Worm (Caenorhabditis elegans) whole organism, L2 larva: Measurements from ENCODE around the gene pfk-1.2.

Experiments used
- C34F6.9 ChIP-seq: fragments of 150-350 bp; optimal IDR thresholded peaks from 2 replicates; lab custom pipeline; 2014; ENCODE audit warnings: missing biosample characterization, missing genetic modification characterization
- F13H6.1 ChIP-seq: sonication (generic microtip); optimal IDR thresholded peaks from 2 replicates; lab custom pipeline; 2016; ENCODE audit warnings: missing genetic modification characterization, missing compliant biosample characterization
- R02D3.7 ChIP-seq: fragments of 150-350 bp; optimal IDR thresholded peaks from 2 replicates; lab custom pipeline; 2014; ENCODE audit warnings: missing biosample characterization, missing genetic modification characterization
- Y55F3AM.14 ChIP-seq: fragments of 200-800 bp; sonication (Bioruptor generic); optimal IDR thresholded peaks from 2 replicates; lab custom pipeline; 2018; ENCODE audit warnings: mild to moderate bottlenecking, missing genetic modification characterization, missing compliant biosample characterization
- ZK546.5 ChIP-seq: sonication (generic microtip); optimal IDR thresholded peaks from 2 replicates; lab custom pipeline; 2017; ENCODE audit warnings: missing biosample characterization, missing genetic modification characterization
- alr-1 ChIP-seq: fragments of 150-350 bp; optimal IDR thresholded peaks from 2 replicates; lab custom pipeline; 2014; ENCODE audit warnings: missing biosample characterization, missing genetic modification characterization
- aly-2 ChIP-seq: fragments of 150-350 bp; optimal IDR thresholded peaks from 2 replicates; lab custom pipeline; 2014; ENCODE audit warnings: missing biosample characterization, missing genetic modification characterization
- ama-1 ChIP-seq: fragments of 150-350 bp; optimal IDR thresholded peaks from 2 replicates; lab custom pipeline; 2018; ENCODE audit warnings: inconsistent platforms
- blmp-1 ChIP-seq: sonication (generic microtip); optimal IDR thresholded peaks from 2 replicates; lab custom pipeline; 2017; ENCODE audit warnings: missing genetic modification characterization, mild to moderate bottlenecking, missing compliant biosample characterization, antibody characterized with exemption, moderate library complexity; ENCODE audit not compliant: insufficient read depth
- ceh-16 ChIP-seq: fragments of 150-350 bp; optimal IDR thresholded peaks from 2 replicates; lab custom pipeline; 2014; ENCODE audit warnings: missing biosample characterization, missing genetic modification characterization
- ceh-82 ChIP-seq: fragments of 150-350 bp; optimal IDR thresholded peaks from 2 replicates; lab custom pipeline; 2014; ENCODE audit warnings: missing biosample characterization, missing genetic modification characterization
- crh-2 ChIP-seq: sonication (generic microtip); optimal IDR thresholded peaks from 2 replicates; lab custom pipeline; 2017; ENCODE audit warnings: missing biosample characterization, missing genetic modification characterization
- elt-1 ChIP-seq: fragments of 150-350 bp; optimal IDR thresholded peaks from 2 replicates; lab custom pipeline; 2014; ENCODE audit warnings: missing biosample characterization, missing genetic modification characterization
- elt-3 ChIP-seq: sonication (generic microtip); optimal IDR thresholded peaks from 2 replicates; lab custom pipeline; 2017; ENCODE audit warnings: missing biosample characterization, missing genetic modification characterization
- fos-1 ChIP-seq: fragments of 150-350 bp; optimal IDR thresholded peaks from 2 replicates; lab custom pipeline; 2014; ENCODE audit warnings: missing biosample characterization, missing genetic modification characterization
- gmeb-1 ChIP-seq: fragments of 150-350 bp; optimal IDR thresholded peaks from 2 replicates; lab custom pipeline; 2014; ENCODE audit warnings: missing biosample characterization, missing genetic modification characterization
- lin-11 ChIP-seq: fragments of 150-350 bp; sonication (generic microtip); optimal IDR thresholded peaks from 2 replicates; lab custom pipeline; 2014; ENCODE audit warnings: missing biosample characterization, missing genetic modification characterization, inconsistent platforms, mixed read lengths
- lin-13 ChIP-seq: fragments of 150-350 bp; optimal IDR thresholded peaks from 2 replicates; lab custom pipeline; 2014; ENCODE audit warnings: missing biosample characterization, missing genetic modification reagents, missing genetic modification characterization
- lin-39 ChIP-seq: fragments of 150-350 bp; optimal IDR thresholded peaks from 2 replicates; lab custom pipeline; 2014; ENCODE audit warnings: missing biosample characterization, missing genetic modification reagents, missing genetic modification characterization
- lsy-2 ChIP-seq, 2 experiments: fragments of 150-350 bp in 1 of 2; sonication (generic microtip) in 1 of 2; optimal IDR thresholded peaks; 2 replicates each; lab custom pipeline; 2014 to 2017; ENCODE audit warnings: missing biosample characterization in 2 of 2, missing genetic modification characterization in 2 of 2
- mbf-1 ChIP-seq: sonication (generic microtip); optimal IDR thresholded peaks from 2 replicates; lab custom pipeline; 2017; ENCODE audit warnings: missing biosample characterization, missing genetic modification characterization
- nhr-129 ChIP-seq: fragments of 150-350 bp; optimal IDR thresholded peaks from 2 replicates; lab custom pipeline; 2014; ENCODE audit warnings: missing biosample characterization, missing genetic modification characterization
- nhr-21 ChIP-seq: fragments of 150-350 bp; optimal IDR thresholded peaks from 2 replicates; lab custom pipeline; 2014; ENCODE audit warnings: missing biosample characterization, missing genetic modification characterization
- nhr-23 ChIP-seq: fragments of 150-350 bp; optimal IDR thresholded peaks from 2 replicates; lab custom pipeline; 2014; ENCODE audit warnings: missing biosample characterization, missing genetic modification reagents, missing genetic modification characterization
- nhr-25 ChIP-seq: fragments of 150-350 bp; sonication (generic microtip); optimal IDR thresholded peaks from 3 replicates; lab custom pipeline; 2014; ENCODE audit warnings: missing biosample characterization, missing genetic modification characterization
- nhr-6 ChIP-seq: fragments of 150-350 bp; optimal IDR thresholded peaks from 2 replicates; lab custom pipeline; 2014; ENCODE audit warnings: missing biosample characterization, missing genetic modification characterization
- peb-1 ChIP-seq: fragments of 150-350 bp; optimal IDR thresholded peaks from 2 replicates; lab custom pipeline; 2014; ENCODE audit warnings: missing biosample characterization, missing genetic modification characterization
- sem-4 ChIP-seq: fragments of 150-350 bp; optimal IDR thresholded peaks from 2 replicates; lab custom pipeline; 2014; ENCODE audit warnings: missing biosample characterization, missing genetic modification reagents, missing genetic modification characterization
- skn-1 ChIP-seq: sonication (generic microtip); optimal IDR thresholded peaks from 2 replicates; lab custom pipeline; 2017; ENCODE audit warnings: missing biosample characterization, missing genetic modification characterization
- sma-3 ChIP-seq: sonication (generic microtip); optimal IDR thresholded peaks from 2 replicates; lab custom pipeline; 2016; ENCODE audit warnings: missing genetic modification reagents, missing genetic modification characterization, missing compliant biosample characterization
- sma-9 ChIP-seq, 2 experiments: fragments of 150-350 bp in 1 of 2; sonication (generic microtip) in 1 of 2; optimal IDR thresholded peaks; 2 replicates each; lab custom pipeline; 2014 to 2016; ENCODE audit warnings: missing genetic modification characterization in 2 of 2, mild to moderate bottlenecking in 1 of 2, missing biosample characterization in 1 of 2, missing compliant biosample characterization in 1 of 2, missing genetic modification reagents in 1 of 2, moderate library complexity in 1 of 2
- snpc-4 ChIP-seq: fragments of 150-350 bp; optimal IDR thresholded peaks from 2 replicates; lab custom pipeline; 2014; ENCODE audit warnings: missing biosample characterization, missing genetic modification characterization
- unc-39 ChIP-seq: fragments of 150-350 bp; optimal IDR thresholded peaks from 2 replicates; lab custom pipeline; 2014; ENCODE audit warnings: missing biosample characterization, missing genetic modification characterization
- unc-62 ChIP-seq: fragments of 150-350 bp; optimal IDR thresholded peaks from 2 replicates; lab custom pipeline; 2014; ENCODE audit warnings: missing biosample characterization, missing genetic modification reagents, missing genetic modification characterization
- zag-1 ChIP-seq: fragments of 150-350 bp; optimal IDR thresholded peaks from 2 replicates; lab custom pipeline; 2014; ENCODE audit warnings: missing biosample characterization, missing genetic modification characterization
- ztf-1 ChIP-seq: fragments of 200-800 bp; sonication (Bioruptor generic); conservative IDR thresholded peaks from 2 replicates; pipeline ENCODE4 v1.3.6; 2022; ENCODE audit warnings: missing genetic modification characterization, missing compliant biosample characterization
- ztf-11 ChIP-seq: sonication (generic microtip); optimal IDR thresholded peaks from 2 replicates; lab custom pipeline; 2017; ENCODE audit warnings: missing biosample characterization, missing genetic modification characterization
- ztf-4 ChIP-seq: fragments of 150-350 bp; optimal IDR thresholded peaks from 2 replicates; lab custom pipeline; 2014; ENCODE audit warnings: missing biosample characterization, missing genetic modification characterization

Gene pfk-1.2

DNA sequence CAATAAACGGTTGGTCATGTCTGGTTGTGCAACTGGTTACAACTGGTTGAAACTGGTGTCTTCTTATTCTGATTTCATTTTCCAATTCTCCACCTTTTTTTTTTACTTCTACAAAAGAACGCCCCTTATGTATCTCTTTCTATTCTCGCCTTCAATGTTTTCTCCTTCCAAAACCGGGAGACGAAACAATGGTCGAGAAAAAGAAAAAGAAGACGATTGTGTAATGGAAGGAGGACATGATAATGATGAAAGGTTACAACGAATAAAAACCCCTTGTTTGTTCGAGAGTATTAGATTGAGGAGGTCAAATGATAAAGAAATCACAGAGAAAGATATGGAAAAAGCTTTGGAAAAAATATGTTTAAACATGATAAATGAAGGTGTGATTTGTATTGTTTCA, 12.8 kb upstream of the pfk-1.2 start, which contains the start of gene C50F4.8:
TSS of gene C50F4.8 (minus strand) at position 28 of the 400 bp plus-strand sequence.
- TF ChIP-seq lin-11 (tag; lab: Kevin White, UChicago) (no peak), sma-3 (GFP tag; lab: Kevin White, UChicago) (no peak), sma-9 (GFP tag; optimal IDR thresholded peaks at IDR 0.05; lab: Kevin White, UChicago) (no peak), sma-9 (tag; optimal IDR thresholded peaks at IDR 0.05; lab: Kevin White, UChicago) (no peak), zag-1 (tag; lab: Kevin White, UChicago) (no peak), ama-1 (lab: Kevin White, UChicago) (no peak), nhr-21 (tag; lab: Kevin White, UChicago) (no peak), lsy-2 (tag; optimal IDR thresholded peaks at IDR 0.05; lab: Kevin White, UChicago) (no peak), lin-13 (GFP tag; lab: Kevin White, UChicago) (no peak), F13H6.1 (tag; lab: Kevin White, UChicago) (no peak), unc-39 (tag; lab: Kevin White, UChicago) (no peak)
- TF ChIP-seq, all 48 proteins: peak for 0

ce11 chrV:9521697-9522096, 9.9 kb upstream of the pfk-1.2 start:
- TF ChIP-seq nhr-23 (tag; lab: Kevin White, UChicago) (no peak), snpc-4 (tag; lab: Kevin White, UChicago) (no peak), ceh-82 (no peak), peb-1 (no peak), lin-11 (tag; lab: Kevin White, UChicago) (no peak), ztf-4 (tag; lab: Kevin White, UChicago) (no peak), unc-62 (GFP tag; lab: Kevin White, UChicago) (no peak), zag-1 (tag; lab: Kevin White, UChicago) (no peak), elt-3 (tag; lab: Kevin White, UChicago) (no peak), blmp-1 (no peak), aly-2 (tag; lab: Kevin White, UChicago) (no peak), nhr-21 (tag; lab: Kevin White, UChicago) (no peak)

ce11 chrV:9524099-9524498, 7.5 kb upstream of the pfk-1.2 start, which contains the start of gene C50F4.9:
Gene C50F4.9 (minus strand): TSS chrV:9524199.
- TF ChIP-seq nhr-25 (no peak), C34F6.9 (tag; lab: Kevin White, UChicago) (no peak), alr-1 (tag; lab: Kevin White, UChicago) (no peak), nhr-21 (tag; lab: Kevin White, UChicago) (no peak)
- TF ChIP-seq, all 48 proteins: peak for 0

DNA sequence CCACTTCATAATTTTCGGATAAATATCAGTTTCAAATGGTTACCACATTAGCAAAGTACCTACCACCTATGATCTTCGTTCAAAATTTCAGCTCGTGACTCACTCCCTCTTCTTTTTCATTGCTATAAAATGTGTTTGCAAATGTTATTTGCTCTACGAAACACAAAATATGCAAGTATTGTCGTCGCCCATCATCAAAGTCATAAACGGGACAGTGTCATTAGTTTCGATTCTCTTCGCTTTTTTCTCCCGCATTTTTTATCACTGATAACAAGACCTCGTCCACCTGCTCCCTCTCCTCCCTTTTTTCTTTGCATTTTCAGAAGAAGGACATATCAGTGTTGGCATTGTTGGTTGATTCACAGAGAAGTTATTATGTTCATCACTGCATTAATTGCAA, 5.1 kb upstream of the pfk-1.2 start, which contains the start of gene C50F4.1:
TSS of gene C50F4.1 (plus strand) at position 324 of the 400 bp plus-strand sequence.
- TF ChIP-seq nhr-6 (no peak), ZK546.5 (tag; lab: Kevin White, UChicago) (no peak), ztf-1 (GFP tag; lab: Robert Waterston, UW) (no peak), elt-1 (tag; lab: Kevin White, UChicago) (no peak), alr-1 (tag; lab: Kevin White, UChicago) (no peak), lin-39 (tag; lab: Kevin White, UChicago) (no peak), nhr-129 (tag; lab: Kevin White, UChicago) (no peak), mbf-1 (tag; lab: Kevin White, UChicago) (no peak), crh-2 (tag; lab: Kevin White, UChicago) (peak; percentile 17), elt-3 (tag; lab: Kevin White, UChicago) (no peak), fos-1 (tag; lab: Kevin White, UChicago) (peak; percentile 88), Y55F3AM.14 (GFP tag; lab: Kevin White, UChicago) (no peak), peb-1 (no peak), ztf-11 (tag; lab: Kevin White, UChicago) (no peak), sma-9 (GFP tag; optimal IDR thresholded peaks at IDR 0.05; lab: Kevin White, UChicago) (peak; percentile 45), sma-9 (tag; optimal IDR thresholded peaks at IDR 0.05; lab: Kevin White, UChicago) (no peak), gmeb-1 (tag; lab: Kevin White, UChicago) (peak; percentile 3), unc-62 (GFP tag; lab: Kevin White, UChicago) (no peak), nhr-25 (no peak), R02D3.7 (no peak), lsy-2 (tag; optimal IDR thresholded peaks at IDR 0.05; lab: Kevin White, UChicago) (no peak), skn-1 (tag; lab: Kevin White, UChicago) (no peak), F13H6.1 (tag; lab: Kevin White, UChicago) (no peak), ceh-16 (tag; lab: Kevin White, UChicago) (no peak), zag-1 (tag; lab: Kevin White, UChicago) (no peak), ama-1 (lab: Kevin White, UChicago) (no peak), sem-4 (no peak)
